Worm (Caenorhabditis elegans) whole organism, young adult: Measurements from ENCODE around the gene nud-1.

Experiments used
- F23B12.7 ChIP-seq: sonication (generic microtip); optimal IDR thresholded peaks from 2 replicates; lab custom pipeline; 2017; ENCODE audit warnings: missing genetic modification characterization, mild to moderate bottlenecking, missing compliant biosample characterization, antibody characterized with exemption, moderate library complexity; ENCODE audit not compliant: insufficient read depth
- Y67H2A.10 ChIP-seq: fragments of 200-800 bp; sonication (Bioruptor generic); conservative IDR thresholded peaks from 2 replicates; pipeline ENCODE4 v1.3.6; 2022; ENCODE audit warnings: missing genetic modification reagents, missing genetic modification characterization, missing compliant biosample characterization
- ama-1 ChIP-seq, 3 experiments: fragments of 150-350 bp in 1 of 3; sonication (generic microtip) in 2 of 3; optimal IDR thresholded peaks; 2 replicates each; lab custom pipeline; 2014 to 2018; ENCODE audit warnings: missing biosample characterization in 2 of 3, missing genetic modification characterization in 2 of 3, missing genetic modification reagents in 2 of 3
- aptf-3 ChIP-seq: fragments of 200-800 bp; sonication (Bioruptor generic); IDR thresholded peaks from 2 replicates; pipeline ENCODE4 v1.3.6; 2022; ENCODE audit warnings: missing genetic modification characterization, missing compliant biosample characterization
- madf-10 ChIP-seq: sonication (generic microtip); optimal IDR thresholded peaks from 2 replicates; lab custom pipeline; 2016; ENCODE audit warnings: mild to moderate bottlenecking, missing genetic modification characterization, missing compliant biosample characterization
- nfya-2 ChIP-seq: fragments of 200-800 bp; sonication (Bioruptor generic); IDR thresholded peaks from 2 replicates; pipeline ENCODE4 v1.3.6; 2022; ENCODE audit warnings: missing genetic modification reagents, missing genetic modification characterization, missing compliant biosample characterization
- unc-62 ChIP-seq: fragments of 150-350 bp; optimal IDR thresholded peaks from 2 replicates; lab custom pipeline; 2014; ENCODE audit warnings: missing biosample characterization, missing genetic modification reagents, missing genetic modification characterization

ce11 chrIII:13390789-13391188 lies 49.5 kb downstream of the nud-1 start:
- TF ChIP-seq unc-62 (GFP tag; lab: Kevin White, UChicago) (no peak), F23B12.7 (tag; lab: Kevin White, UChicago) (no peak), Y67H2A.10 (no peak), madf-10 (tag; lab: Kevin White, UChicago) (no peak), ama-1 (optimal IDR thresholded peaks at IDR 0.05; lab: Kevin White, UChicago) (no peak), ama-1 (GFP tag; optimal IDR thresholded peaks at IDR 0.05; lab: Kevin White, UChicago) (no peak), nfya-2 (GFP tag; lab: Robert Waterston, UW) (no peak), aptf-3 (GFP tag; lab: Robert Waterston, UW) (no peak)
